Worm (Caenorhabditis elegans): ENCODE data around the gene ent-2.

- TF ChIP-seq nhr-237 (tag; optimal IDR thresholded peaks at IDR 0.05) = no peak
- TF ChIP-seq xbp-1 (tag; optimal IDR thresholded peaks at IDR 0.05) = peak; percentile 47
- no peak for TF ChIP-seq fkh-4 (tag; optimal IDR thresholded peaks at IDR 0.05; ENCODE audit: borderline replicate concordance)
Measured at ce11 chrX:15567986-15568940, 32.6 kb upstream of the ent-2 start, which contains the start of gene dyn-1.

Measured in whole organism, L1 larva.